Worm (Caenorhabditis elegans): ENCODE results near the gene K08B4.7.

- TF ChIP-seq dao-5 (tag; optimal IDR thresholded peaks at IDR 0.05) = no peak
- no peak for TF ChIP-seq him-1 (tag; optimal IDR thresholded peaks at IDR 0.05)
These were observed 35.2 kb upstream of the K08B4.7 start, which contains the start of gene M03D4.4 for ce11 chrIV:6127252-6127930.
